Worm (Caenorhabditis elegans): ENCODE results near the gene F48G7.13.

DNA sequence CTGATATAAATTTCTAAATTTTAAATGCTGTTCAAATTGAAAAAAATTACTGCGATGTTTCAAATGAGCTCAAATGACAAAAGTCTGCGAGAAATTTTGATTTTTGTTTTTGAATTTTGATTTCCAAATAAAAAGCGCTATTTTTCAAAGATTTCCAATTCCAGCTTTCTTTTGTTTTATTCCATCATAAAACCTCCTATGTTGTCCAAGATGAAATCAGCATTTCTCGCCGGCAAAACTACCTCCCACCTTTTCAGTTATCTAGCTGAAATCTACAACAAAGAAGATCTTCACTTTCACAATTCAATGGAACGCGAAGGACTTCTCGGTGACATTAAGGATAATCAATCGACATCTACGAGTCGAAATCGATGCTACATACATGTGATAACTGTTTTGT, 36.4 kb upstream of the F48G7.13 start, which contains the start of gene K06H6.4:
- TF ChIP-seq R02D3.7 (tag; optimal IDR thresholded peaks at IDR 0.05) (no peak), elt-3 (tag; optimal IDR thresholded peaks at IDR 0.05) (no peak), nhr-23 (tag; optimal IDR thresholded peaks at IDR 0.05) (no peak), snpc-4 (tag; optimal IDR thresholded peaks at IDR 0.05) (no peak), mdl-1 (tag; optimal IDR thresholded peaks at IDR 0.05) (no peak), ZK546.5 (tag; optimal IDR thresholded peaks at IDR 0.05) (no peak)
